Fruit fly (Drosophila melanogaster) whole organism, embryonic: Measurements from ENCODE around the gene TkR86C.

Experiments
- Aef1 ChIP-seq: fragments of 200-800 bp; sonication (Bioruptor generic); IDR thresholded peaks from 3 replicates; pipeline ENCODE4 v1.3.6; 2022; ENCODE audit warnings: missing biosample characterization, missing genetic modification characterization
- Antp ChIP-seq: fragments of 200-800 bp; sonication (Bioruptor generic); optimal IDR thresholded peaks from 3 replicates; lab custom pipeline; 2016; ENCODE audit warnings: missing biosample characterization, missing genetic modification characterization
- C15 ChIP-seq: fragments of 200-800 bp; sonication (Bioruptor generic); IDR thresholded peaks from 3 replicates; pipeline ENCODE4 v1.3.6; 2022; ENCODE audit warnings: missing biosample characterization, missing genetic modification characterization
- CG10267 ChIP-seq: fragments of 200-800 bp; sonication (Bioruptor generic); optimal IDR thresholded peaks from 2 replicates; lab custom pipeline; 2018; ENCODE audit warnings: missing biosample characterization, mild to moderate bottlenecking, missing genetic modification characterization, moderate library complexity
- CG10321 ChIP-seq: fragments of 200-800 bp; sonication (Bioruptor generic); IDR thresholded peaks from 2 replicates; pipeline ENCODE4 v1.3.6; 2022; ENCODE audit warnings: missing biosample characterization, missing genetic modification characterization
- CG11093 ChIP-seq: fragments of 200-800 bp; sonication (Bioruptor generic); IDR thresholded peaks from 3 replicates; pipeline ENCODE4 v1.3.6; 2022; ENCODE audit warnings: missing biosample characterization, missing genetic modification characterization
- CG12659 ChIP-seq: fragments of 200-800 bp; sonication (Bioruptor generic); optimal IDR thresholded peaks from 3 replicates; lab custom pipeline; 2017; ENCODE audit warnings: mild to moderate bottlenecking, missing biosample characterization, missing genetic modification reagents, missing genetic modification characterization
- CG13123 ChIP-seq: fragments of 200-800 bp; sonication (Bioruptor generic); optimal IDR thresholded peaks from 2 replicates; lab custom pipeline; 2016; ENCODE audit warnings: missing biosample characterization, missing genetic modification characterization
- CG13296 ChIP-seq: fragments of 200-800 bp; sonication (Bioruptor generic); optimal IDR thresholded peaks from 3 replicates; lab custom pipeline; 2018; ENCODE audit warnings: missing biosample characterization, mild to moderate bottlenecking, missing genetic modification characterization
- CG14441 ChIP-seq: fragments of 200-800 bp; sonication (Bioruptor generic); IDR thresholded peaks from 2 replicates; pipeline ENCODE4 v1.3.6; 2022; ENCODE audit warnings: missing biosample characterization, missing genetic modification characterization
- CG1603 ChIP-seq: fragments of 200-800 bp; sonication (Bioruptor generic); optimal IDR thresholded peaks from 2 replicates; lab custom pipeline; 2019; ENCODE audit warnings: missing biosample characterization, mild to moderate bottlenecking, missing genetic modification characterization, moderate library complexity
- CG1792 ChIP-seq: fragments of 200-800 bp; sonication (Bioruptor generic); optimal IDR thresholded peaks from 2 replicates; lab custom pipeline; 2016; ENCODE audit warnings: missing biosample characterization, missing genetic modification characterization
- CG18011 ChIP-seq: fragments of 200-800 bp; sonication (Bioruptor generic); optimal IDR thresholded peaks from 2 replicates; lab custom pipeline; 2017; ENCODE audit warnings: missing biosample characterization, missing genetic modification characterization, mild to moderate bottlenecking, moderate library complexity, missing genotype
- CG1832 ChIP-seq: fragments of 200-800 bp; sonication (Bioruptor generic); optimal IDR thresholded peaks from 2 replicates; lab custom pipeline; 2017; ENCODE audit warnings: missing biosample characterization, mild to moderate bottlenecking, missing genetic modification characterization, inconsistent platforms
- CG2712 ChIP-seq: fragments of 200-800 bp; optimal IDR thresholded peaks from 3 replicates; lab custom pipeline; 2019; ENCODE audit warnings: missing biosample characterization, mild to moderate bottlenecking, missing genetic modification characterization, moderate library complexity
- CG30403 ChIP-seq: fragments of 200-800 bp; sonication (Bioruptor generic); optimal IDR thresholded peaks from 3 replicates; lab custom pipeline; 2016; ENCODE audit warnings: missing biosample characterization, missing genetic modification characterization
- CG4404 ChIP-seq: fragments of 200-800 bp; sonication (Bioruptor generic); IDR thresholded peaks from 2 replicates; pipeline ENCODE4 v1.3.6; 2022; ENCODE audit warnings: missing biosample characterization, missing genetic modification characterization
- CG6765 ChIP-seq: fragments of 200-800 bp; sonication (Bioruptor generic); optimal IDR thresholded peaks from 3 replicates; lab custom pipeline; 2017; ENCODE audit warnings: missing biosample characterization, mild to moderate bottlenecking, missing genetic modification characterization
- CG7271 ChIP-seq: fragments of 200-800 bp; sonication (Bioruptor generic); optimal IDR thresholded peaks from 2 replicates; lab custom pipeline; 2018; ENCODE audit warnings: missing biosample characterization, mild to moderate bottlenecking, missing genetic modification characterization, moderate library complexity
- CG7556 ChIP-seq: fragments of 200-800 bp; sonication (Bioruptor generic); optimal IDR thresholded peaks from 2 replicates; lab custom pipeline; 2017; ENCODE audit warnings: missing biosample characterization, mild to moderate bottlenecking, missing genetic modification characterization
- CG7963 ChIP-seq: fragments of 200-800 bp; sonication (Bioruptor generic); IDR thresholded peaks from 3 replicates; pipeline ENCODE4 v1.3.6; 2022; ENCODE audit warnings: missing biosample characterization, missing genetic modification characterization; ENCODE audit not compliant: partially characterized antibody
- CHES-1-like ChIP-seq: fragments of 200-800 bp; sonication (Bioruptor generic); optimal IDR thresholded peaks from 2 replicates; lab custom pipeline; 2016; ENCODE audit warnings: missing biosample characterization, missing genetic modification characterization
- Fer1 ChIP-seq: fragments of 200-800 bp; sonication (Bioruptor generic); optimal IDR thresholded peaks from 2 replicates; lab custom pipeline; 2017; ENCODE audit warnings: missing biosample characterization, mild to moderate bottlenecking, missing genetic modification characterization
- Fer2 ChIP-seq: fragments of 200-800 bp; sonication (Bioruptor generic); optimal IDR thresholded peaks from 2 replicates; lab custom pipeline; 2018; ENCODE audit warnings: missing biosample characterization, mild to moderate bottlenecking, missing genetic modification characterization, moderate library complexity
- HLH3B ChIP-seq: fragments of 200-800 bp; sonication (Bioruptor generic); IDR thresholded peaks from 2 replicates; pipeline ENCODE4 v1.3.6; 2022; ENCODE audit warnings: missing biosample characterization, missing genetic modification characterization
- HLH54F ChIP-seq: fragments of 200-800 bp; sonication (Bioruptor generic); optimal IDR thresholded peaks from 3 replicates; lab custom pipeline; 2016; ENCODE audit warnings: missing biosample characterization, missing genetic modification characterization
- Kr ChIP-seq: fragments of 200-800 bp; sonication (Bioruptor generic); optimal IDR thresholded peaks from 2 replicates; lab custom pipeline; 2017; ENCODE audit warnings: missing biosample characterization, mild to moderate bottlenecking, missing genetic modification characterization
- Mad ChIP-seq: fragments of 200-800 bp; sonication (Bioruptor generic); optimal IDR thresholded peaks from 2 replicates; lab custom pipeline; 2016; ENCODE audit warnings: missing biosample characterization, missing genetic modification characterization
- Max ChIP-seq: fragments of 200-800 bp; sonication (Bioruptor generic); optimal IDR thresholded peaks from 2 replicates; lab custom pipeline; 2016; ENCODE audit warnings: missing biosample characterization, mild to moderate bottlenecking, missing genetic modification characterization
- NC2α ChIP-seq: fragments of 200-800 bp; sonication (Bioruptor generic); optimal IDR thresholded peaks from 2 replicates; lab custom pipeline; 2016; ENCODE audit warnings: missing biosample characterization, missing genetic modification characterization
- Oli ChIP-seq: fragments of 200-800 bp; sonication (Bioruptor generic); optimal IDR thresholded peaks from 2 replicates; lab custom pipeline; 2018; ENCODE audit warnings: missing biosample characterization, mild to moderate bottlenecking, missing genetic modification characterization, moderate library complexity
- Poxn ChIP-seq: fragments of 200-800 bp; sonication (Bioruptor generic); IDR thresholded peaks from 2 replicates; pipeline ENCODE4 v1.3.6; 2022; ENCODE audit warnings: missing biosample characterization, missing genetic modification characterization
- Ptx1 ChIP-seq: fragments of 200-800 bp; sonication (Bioruptor generic); IDR thresholded peaks from 2 replicates; pipeline ENCODE4 v1.3.6; 2022; ENCODE audit warnings: missing biosample characterization, missing genetic modification characterization
- Rfx ChIP-seq: fragments of 200-800 bp; sonication (Bioruptor generic); IDR thresholded peaks from 2 replicates; pipeline ENCODE4 v1.3.6; 2022; ENCODE audit warnings: missing biosample characterization, missing genetic modification characterization
- Sox102F ChIP-seq: fragments of 200-800 bp; sonication (Bioruptor generic); optimal IDR thresholded peaks from 2 replicates; lab custom pipeline; 2018; ENCODE audit warnings: missing biosample characterization, mild to moderate bottlenecking, missing genetic modification characterization, moderate library complexity
- al ChIP-seq: fragments of 200-800 bp; sonication (Bioruptor generic); IDR thresholded peaks from 2 replicates; pipeline ENCODE4 v1.3.6; 2022; ENCODE audit warnings: missing biosample characterization, missing genetic modification characterization
- dimm ChIP-seq: fragments of 200-800 bp; sonication (Bioruptor generic); IDR thresholded peaks from 2 replicates; pipeline ENCODE4 v1.3.6; 2022; ENCODE audit warnings: missing biosample characterization, missing genetic modification characterization
- dpn ChIP-seq, 2 experiments: fragments of 200-800 bp; sonication (Bioruptor generic); optimal IDR thresholded peaks; 3 replicates each; lab custom pipeline; 2016; ENCODE audit warnings: missing biosample characterization in 2 of 2, missing genetic modification characterization in 2 of 2
- grau ChIP-seq: fragments of 200-800 bp; optimal IDR thresholded peaks from 3 replicates; lab custom pipeline; 2019; ENCODE audit warnings: missing biosample characterization, mild to moderate bottlenecking, missing genetic modification characterization, moderate library complexity
- hth ChIP-seq: fragments of >200 bp; optimal IDR thresholded peaks from 2 replicates; lab custom pipeline; 2017; ENCODE audit warnings: inconsistent platforms
- mld ChIP-seq: fragments of 200-800 bp; sonication (Bioruptor generic); IDR thresholded peaks from 3 replicates; pipeline ENCODE4 v1.3.6; 2022; ENCODE audit warnings: missing biosample characterization, missing genetic modification characterization; ENCODE audit not compliant: partially characterized antibody
- nau ChIP-seq: fragments of 200-800 bp; sonication (Bioruptor generic); optimal IDR thresholded peaks from 3 replicates; lab custom pipeline; 2017; ENCODE audit warnings: missing biosample characterization, mild to moderate bottlenecking, missing genetic modification characterization, missing genetic modification reagents
- nmo ChIP-seq: fragments of 200-800 bp; sonication (Bioruptor generic); optimal IDR thresholded peaks from 2 replicates; lab custom pipeline; 2018; ENCODE audit warnings: missing biosample characterization, mild to moderate bottlenecking, missing genetic modification characterization, moderate library complexity
- phol ChIP-seq: fragments of 200-800 bp; sonication (Bioruptor generic); optimal IDR thresholded peaks from 3 replicates; lab custom pipeline; 2018; ENCODE audit warnings: missing biosample characterization, mild to moderate bottlenecking, missing genetic modification characterization, moderate library complexity
- pnt ChIP-seq: fragments of 200-800 bp; sonication (Bioruptor generic); optimal IDR thresholded peaks from 3 replicates; lab custom pipeline; 2016; ENCODE audit warnings: missing biosample characterization, missing genetic modification characterization
- ranshi ChIP-seq: fragments of 200-800 bp; sonication (Bioruptor generic); IDR thresholded peaks from 2 replicates; pipeline ENCODE4 v1.3.6; 2022; ENCODE audit warnings: missing biosample characterization, missing genetic modification characterization
- schlank ChIP-seq: fragments of 200-800 bp; sonication (Bioruptor generic); optimal IDR thresholded peaks from 2 replicates; lab custom pipeline; 2018; ENCODE audit warnings: missing biosample characterization, mild to moderate bottlenecking, missing genetic modification characterization
- sim ChIP-seq: fragments of 200-800 bp; sonication (Bioruptor generic); IDR thresholded peaks from 2 replicates; pipeline ENCODE4 v1.3.6; 2022; ENCODE audit warnings: missing biosample characterization, missing genetic modification characterization
- tio ChIP-seq: fragments of 200-800 bp; sonication (Bioruptor generic); optimal IDR thresholded peaks from 2 replicates; lab custom pipeline; 2017; ENCODE audit warnings: missing biosample characterization, missing genetic modification characterization, inconsistent platforms

Gene TkR86C

DNA sequence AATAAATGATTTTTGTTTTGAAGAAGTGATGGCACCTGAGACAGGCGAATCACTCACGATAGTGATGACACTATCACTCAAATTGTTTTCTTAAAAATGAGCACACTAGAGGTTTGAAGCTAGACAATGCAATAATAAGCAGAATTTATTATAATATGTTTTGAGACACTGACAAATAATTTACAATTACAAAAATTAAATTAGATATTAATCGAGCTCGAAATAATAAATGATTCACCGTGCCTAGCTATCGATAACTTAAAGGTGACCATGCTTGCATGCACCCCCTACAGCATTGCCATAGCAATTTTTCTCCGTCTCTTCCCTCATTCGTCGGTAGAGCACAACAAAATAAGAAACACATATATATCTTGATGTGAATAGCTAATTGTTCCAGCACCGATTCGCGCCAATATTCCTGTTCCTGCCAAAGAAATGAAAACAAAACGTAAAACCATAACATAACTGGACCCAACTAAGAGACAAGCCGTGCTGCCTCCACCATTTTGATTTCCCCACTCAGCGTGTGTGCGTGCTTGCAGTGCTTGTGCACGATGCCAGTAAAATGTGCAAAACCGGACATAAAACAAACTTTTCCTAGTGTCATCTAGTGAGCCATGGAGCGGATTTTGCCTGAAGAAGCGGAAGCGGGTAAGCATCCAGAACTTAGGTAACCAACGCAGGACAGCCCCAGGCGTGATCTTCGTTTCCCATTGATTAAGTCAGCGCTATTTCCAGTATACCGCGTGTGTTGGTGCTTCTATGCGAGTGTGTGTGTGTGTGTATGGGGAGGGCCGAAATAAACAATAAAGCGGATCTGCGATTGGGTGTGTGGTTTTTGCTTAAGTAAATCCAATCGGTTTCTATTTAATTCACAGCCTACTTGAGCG is 10.2 kb upstream of the TkR86C start, which contains the start of the genes MED7 and Cap-H2 (continued):
- peak; percentile 91 for TF ChIP-seq ranshi (GFP tag; lab: Robert Waterston, UW)
- peak; percentile 81 to 85 for TF ChIP-seq dpn (GFP tag; optimal IDR thresholded peaks at IDR 0.05; lab: Kevin White, UChicago)
- TF ChIP-seq CG2712: peak; percentile 87
- 0 out of 3 replicates have a peak, but pooled peaks have one; percentile 53 for TF ChIP-seq C15 (GFP tag; lab: Robert Waterston, UW)
- peak; percentile 6 for TF ChIP-seq CG18011 (GFP tag; lab: Kevin White, UChicago)
- no peak for TF ChIP-seq CG6765
- TF ChIP-seq mld (GFP tag; lab: Robert Waterston, UW): peak; percentile 89
- TF ChIP-seq pnt: peak; percentile 65
- TF ChIP-seq CG1603 (tag; lab: Kevin White, UChicago): peak; percentile 80
- peak; percentile 81 for TF ChIP-seq CG10267 (tag; lab: Kevin White, UChicago)
- TF ChIP-seq Aef1 (GFP tag; lab: Robert Waterston, UW): peak; percentile 77
- peak; percentile 67 for TF ChIP-seq CG1792 (GFP tag; lab: Kevin White, UChicago)
- TF ChIP-seq CG13123 (GFP tag; lab: Kevin White, UChicago): peak; percentile 78
- TF ChIP-seq Fer2 (tag; lab: Kevin White, UChicago): peak; percentile 81
- no peak for TF ChIP-seq Kr (GFP tag; lab: Kevin White, UChicago)
- peak; percentile 75 for TF ChIP-seq Antp (GFP tag; lab: Kevin White, UChicago)
- TF ChIP-seq CG7556 (GFP tag; lab: Kevin White, UChicago): peak; percentile 65
- peak; percentile 70 for TF ChIP-seq Fer1
- peak; percentile 91 for TF ChIP-seq Rfx (GFP tag; lab: Robert Waterston, UW)
- peak; percentile 82 for TF ChIP-seq al
- peak; percentile 97 for TF ChIP-seq nmo
- TF ChIP-seq hth (lab: Kevin White, UChicago): no peak
- peak; percentile 90 for TF ChIP-seq Max
- TF ChIP-seq CG13296: peak; percentile 54
- peak; percentile 84 for TF ChIP-seq HLH54F (GFP tag; lab: Kevin White, UChicago)
- TF ChIP-seq dimm (GFP tag; lab: Robert Waterston, UW): peak; percentile 41; the same call in 1 of the 2 replicates
- no peak for TF ChIP-seq CG10321 (GFP tag; lab: Robert Waterston, UW)
- peak; percentile 73 for TF ChIP-seq HLH3B (GFP tag; lab: Robert Waterston, UW)
- peak; percentile 88 for TF ChIP-seq phol
- TF ChIP-seq CHES-1-like: peak; percentile 74
- no peak for TF ChIP-seq sim (GFP tag; lab: Robert Waterston, UW)
- TF ChIP-seq schlank (tag; lab: Kevin White, UChicago): peak; percentile 15
- TF ChIP-seq CG30403 (GFP tag; lab: Kevin White, UChicago): peak; percentile 91
- no peak for TF ChIP-seq Poxn (GFP tag; lab: Robert Waterston, UW)
- TF ChIP-seq CG4404: peak; percentile 84
- peak; percentile 97 for TF ChIP-seq CG7963 (GFP tag; lab: Robert Waterston, UW)
- TF ChIP-seq CG1832: no peak
- peak; percentile 67 for TF ChIP-seq Oli (tag; lab: Kevin White, UChicago)
- TF ChIP-seq NC2α (GFP tag; lab: Kevin White, UChicago): peak; percentile 8
- TF ChIP-seq CG11093 (GFP tag; lab: Robert Waterston, UW): peak; percentile 74
- no peak for TF ChIP-seq Sox102F (GFP tag; lab: Kevin White, UChicago)
- TF ChIP-seq CG12659 (GFP tag; lab: Kevin White, UChicago): peak; percentile 88
- TF ChIP-seq Mad (GFP tag; lab: Kevin White, UChicago): peak; percentile 80
- TF ChIP-seq grau: peak; percentile 80
- TF ChIP-seq CG14441 (GFP tag; lab: Robert Waterston, UW): peak; percentile 84
- TF ChIP-seq tio (GFP tag; lab: Kevin White, UChicago): peak; percentile 62
- TF ChIP-seq nau: no peak
- TF ChIP-seq Ptx1: peak; percentile 89
- peak; percentile 38 for TF ChIP-seq CG7271 (tag; lab: Kevin White, UChicago)
